Worm (Caenorhabditis elegans) whole organism, L1 larva: ENCODE data around the gene VF13D12L.3.

Source experiments
- C16A3.4 ChIP-seq: fragments of 150-350 bp; optimal IDR thresholded peaks from 2 replicates; lab custom pipeline; 2014; ENCODE audit warnings: missing biosample characterization, missing genetic modification characterization
- C34B4.2 ChIP-seq: sonication (generic microtip); optimal IDR thresholded peaks from 2 replicates; lab custom pipeline; 2017; ENCODE audit warnings: mild to moderate bottlenecking, missing genetic modification characterization, missing compliant biosample characterization
- F16B12.6 ChIP-seq: fragments of 150-350 bp; optimal IDR thresholded peaks from 2 replicates; lab custom pipeline; 2014; ENCODE audit warnings: missing biosample characterization, missing genetic modification characterization
- aha-1 ChIP-seq: fragments of 150-350 bp; optimal IDR thresholded peaks from 2 replicates; lab custom pipeline; 2014; ENCODE audit warnings: missing biosample characterization, missing genetic modification characterization
- aly-2 ChIP-seq: fragments of 150-350 bp; optimal IDR thresholded peaks from 2 replicates; lab custom pipeline; 2014; ENCODE audit warnings: missing biosample characterization, missing genetic modification characterization
- ama-1 ChIP-seq: fragments of 150-350 bp; optimal IDR thresholded peaks from 2 replicates; lab custom pipeline; 2014
- ceh-8 ChIP-seq: fragments of 200-800 bp; sonication (Bioruptor generic); optimal IDR thresholded peaks from 2 replicates; lab custom pipeline; 2018; ENCODE audit warnings: mild to moderate bottlenecking, missing genetic modification characterization, moderate library complexity, missing compliant biosample characterization
- ceh-82 ChIP-seq, 3 experiments: fragments of 150-350 bp in 1 of 3; sonication (generic microtip) in 2 of 3; optimal IDR thresholded peaks; 2 replicates each; lab custom pipeline; 2014 to 2017; ENCODE audit warnings: missing biosample characterization in 3 of 3, missing genetic modification characterization in 3 of 3
- ceh-88 ChIP-seq: fragments of 200-800 bp; sonication (Bioruptor generic); IDR thresholded peaks from 2 replicates; pipeline ENCODE4 v1.3.6; 2022; ENCODE audit warnings: missing genetic modification characterization, missing compliant biosample characterization
- efl-1 ChIP-seq, 4 experiments: fragments of 150-350 bp; optimal IDR thresholded peaks in 3 of 4; peaks in 1 of 4; 1 replicate in 1 of 4; 2 replicates in 3 of 4; lab custom pipeline; 2014; ENCODE audit warnings: missing biosample characterization in 2 of 4, missing genetic modification characterization in 2 of 4, missing genetic modification reagents in 2 of 4
- egl-13 ChIP-seq: sonication (generic microtip); optimal IDR thresholded peaks from 2 replicates; lab custom pipeline; 2016; ENCODE audit warnings: missing genotype, missing genetic modification reagents, missing genetic modification characterization, missing compliant biosample characterization
- elt-2 ChIP-seq: sonication (generic microtip); optimal IDR thresholded peaks from 2 replicates; lab custom pipeline; 2016; ENCODE audit warnings: missing genetic modification characterization, mild to moderate bottlenecking, inconsistent platforms, missing compliant biosample characterization, missing genetic modification reagents
- elt-3 ChIP-seq, 6 experiments: fragments of 150-350 bp in 1 of 6; sonication (generic microtip); optimal IDR thresholded peaks; 2 replicates each; lab custom pipeline; 2017 to 2018; ENCODE audit warnings: missing biosample characterization in 6 of 6, missing genetic modification characterization in 6 of 6, inconsistent platforms in 1 of 6
- fkh-10 ChIP-seq: sonication (generic microtip); optimal IDR thresholded peaks from 2 replicates; lab custom pipeline; 2017; ENCODE audit warnings: missing biosample characterization, missing genetic modification reagents, missing genetic modification characterization
- fkh-4 ChIP-seq: sonication (generic microtip); optimal IDR thresholded peaks from 2 replicates; lab custom pipeline; 2016; ENCODE audit warnings: missing compliant biosample characterization, missing genetic modification characterization, borderline replicate concordance
- grh-1 ChIP-seq: fragments of 200-800 bp; sonication (Bioruptor generic); IDR thresholded peaks from 2 replicates; pipeline ENCODE4 v1.3.6; 2022; ENCODE audit warnings: missing genetic modification reagents, missing genetic modification characterization, missing compliant biosample characterization
- hlh-17 ChIP-seq: fragments of 200-800 bp; sonication (Bioruptor generic); optimal IDR thresholded peaks from 2 replicates; lab custom pipeline; 2018; ENCODE audit warnings: missing genetic modification characterization, mild to moderate bottlenecking, missing compliant biosample characterization, moderate library complexity, borderline replicate concordance
- irx-1 ChIP-seq: sonication (generic microtip); optimal IDR thresholded peaks from 2 replicates; lab custom pipeline; 2016; ENCODE audit warnings: missing genetic modification characterization, missing compliant biosample characterization
- isw-1 ChIP-seq: fragments of 200-800 bp; sonication (Bioruptor generic); IDR thresholded peaks from 2 replicates; pipeline ENCODE4 v1.3.6; 2022; ENCODE audit warnings: missing genetic modification characterization, missing compliant biosample characterization
- lin-13 ChIP-seq: fragments of 150-350 bp; optimal IDR thresholded peaks from 2 replicates; lab custom pipeline; 2014; ENCODE audit warnings: missing biosample characterization, missing genetic modification reagents, missing genetic modification characterization
- lin-14 ChIP-seq: fragments of 200-800 bp; sonication (Bioruptor generic); optimal IDR thresholded peaks from 2 replicates; lab custom pipeline; 2018; ENCODE audit warnings: mild to moderate bottlenecking, missing genetic modification characterization, moderate library complexity, missing compliant biosample characterization
- lin-35 ChIP-seq, 2 experiments: fragments of 150-350 bp; optimal IDR thresholded peaks; 2 replicates each; lab custom pipeline; 2014; ENCODE audit warnings: missing biosample characterization in 2 of 2, missing genetic modification characterization in 2 of 2, missing genetic modification reagents in 2 of 2
- lir-3 ChIP-seq: sonication (generic microtip); optimal IDR thresholded peaks from 2 replicates; lab custom pipeline; 2016; ENCODE audit warnings: mild to moderate bottlenecking, missing genetic modification characterization, moderate library complexity, missing compliant biosample characterization; ENCODE audit not compliant: poor library complexity
- lsy-2 ChIP-seq, 2 experiments: fragments of 150-350 bp; optimal IDR thresholded peaks; 2 replicates each; lab custom pipeline; 2014; ENCODE audit warnings: missing biosample characterization in 2 of 2, missing genetic modification characterization in 2 of 2
- mab-9 ChIP-seq: fragments of 200-800 bp; sonication (Bioruptor generic); IDR thresholded peaks from 2 replicates; pipeline ENCODE4 v1.3.6; 2022; ENCODE audit warnings: missing genetic modification reagents, missing genetic modification characterization, missing compliant biosample characterization
- mdl-1 ChIP-seq, 2 experiments: fragments of 150-350 bp; optimal IDR thresholded peaks; 2 replicates each; lab custom pipeline; 2014 to 2017; ENCODE audit warnings: missing biosample characterization in 2 of 2, missing genetic modification characterization in 2 of 2, inconsistent platforms in 1 of 2
- mef-2 ChIP-seq: fragments of 150-350 bp; optimal IDR thresholded peaks from 2 replicates; lab custom pipeline; 2014; ENCODE audit warnings: missing biosample characterization, missing genetic modification characterization
- mep-1 ChIP-seq: fragments of 150-350 bp; optimal IDR thresholded peaks from 2 replicates; lab custom pipeline; 2014; ENCODE audit warnings: missing biosample characterization, missing genetic modification characterization
- nhr-19 ChIP-seq: fragments of 200-800 bp; sonication (Bioruptor generic); conservative IDR thresholded peaks from 2 replicates; pipeline ENCODE4 v1.3.6; 2022; ENCODE audit warnings: missing genetic modification characterization, missing compliant biosample characterization
- nhr-20 ChIP-seq: sonication (generic microtip); optimal IDR thresholded peaks from 2 replicates; lab custom pipeline; 2016; ENCODE audit warnings: mild to moderate bottlenecking, missing genetic modification characterization, missing compliant biosample characterization
- nhr-71 ChIP-seq: sonication (generic microtip); optimal IDR thresholded peaks from 2 replicates; lab custom pipeline; 2016; ENCODE audit warnings: mild to moderate bottlenecking, missing genetic modification characterization, moderate library complexity, missing compliant biosample characterization
- nhr-77 ChIP-seq: fragments of 150-350 bp; optimal IDR thresholded peaks from 2 replicates; lab custom pipeline; 2014; ENCODE audit warnings: missing biosample characterization, missing genetic modification characterization
- nhr-85 ChIP-seq: sonication (generic microtip); peaks from one replicate; lab custom pipeline; 2016; ENCODE audit warnings: missing genetic modification characterization, inconsistent platforms, missing compliant biosample characterization
- nhr-90 ChIP-seq: sonication (generic microtip); optimal IDR thresholded peaks from 2 replicates; lab custom pipeline; 2016; ENCODE audit warnings: mild to moderate bottlenecking, missing genetic modification characterization, missing compliant biosample characterization; ENCODE audit not compliant: poor library complexity
- pax-3 ChIP-seq: fragments of 200-800 bp; sonication (Bioruptor generic); optimal IDR thresholded peaks from 2 replicates; lab custom pipeline; 2018; ENCODE audit warnings: mild to moderate bottlenecking, missing genetic modification characterization, moderate library complexity, missing compliant biosample characterization
- skn-1 ChIP-seq: fragments of 150-350 bp; optimal IDR thresholded peaks from 2 replicates; lab custom pipeline; 2014; ENCODE audit warnings: missing biosample characterization, missing genetic modification characterization
- snpc-4 ChIP-seq: fragments of 150-350 bp; optimal IDR thresholded peaks from 2 replicates; lab custom pipeline; 2014; ENCODE audit warnings: missing biosample characterization, missing genetic modification characterization
- snu-23 ChIP-seq: sonication (generic microtip); optimal IDR thresholded peaks from 2 replicates; lab custom pipeline; 2016; ENCODE audit warnings: missing genetic modification characterization, missing compliant biosample characterization
- sox-4 ChIP-seq: sonication (generic microtip); optimal IDR thresholded peaks from 2 replicates; lab custom pipeline; 2016; ENCODE audit warnings: missing genetic modification characterization, missing compliant biosample characterization
- sup-37 ChIP-seq: fragments of 200-800 bp; sonication (Bioruptor generic); optimal IDR thresholded peaks from 2 replicates; lab custom pipeline; 2018; ENCODE audit warnings: mild to moderate bottlenecking, missing genetic modification characterization, missing compliant biosample characterization
- swsn-7 ChIP-seq: sonication (generic microtip); optimal IDR thresholded peaks from 2 replicates; lab custom pipeline; 2016; ENCODE audit warnings: missing genetic modification characterization, missing compliant biosample characterization
- tbx-2 ChIP-seq: sonication (generic microtip); optimal IDR thresholded peaks from 2 replicates; lab custom pipeline; 2016; ENCODE audit warnings: missing genetic modification characterization, missing compliant biosample characterization
- unc-62 ChIP-seq: fragments of 150-350 bp; optimal IDR thresholded peaks from 2 replicates; lab custom pipeline; 2014; ENCODE audit warnings: missing biosample characterization, missing genetic modification reagents, missing genetic modification characterization
- unc-86 ChIP-seq: sonication (generic microtip); optimal IDR thresholded peaks from 2 replicates; lab custom pipeline; 2016; ENCODE audit warnings: missing genetic modification characterization, missing compliant biosample characterization
- xbp-1 ChIP-seq: sonication (generic microtip); optimal IDR thresholded peaks from 2 replicates; lab custom pipeline; 2016; ENCODE audit warnings: missing genetic modification characterization, missing compliant biosample characterization
- ztf-11 ChIP-seq, 2 experiments: sonication (generic microtip); optimal IDR thresholded peaks; 2 replicates each; lab custom pipeline; 2016 to 2017; ENCODE audit warnings: missing genetic modification characterization in 2 of 2, missing biosample characterization in 1 of 2, missing compliant biosample characterization in 1 of 2
- ztf-4 ChIP-seq: fragments of 150-350 bp; optimal IDR thresholded peaks from 2 replicates; lab custom pipeline; 2014; ENCODE audit warnings: missing biosample characterization, missing genetic modification characterization

VF13D12L.3 gene

DNA sequence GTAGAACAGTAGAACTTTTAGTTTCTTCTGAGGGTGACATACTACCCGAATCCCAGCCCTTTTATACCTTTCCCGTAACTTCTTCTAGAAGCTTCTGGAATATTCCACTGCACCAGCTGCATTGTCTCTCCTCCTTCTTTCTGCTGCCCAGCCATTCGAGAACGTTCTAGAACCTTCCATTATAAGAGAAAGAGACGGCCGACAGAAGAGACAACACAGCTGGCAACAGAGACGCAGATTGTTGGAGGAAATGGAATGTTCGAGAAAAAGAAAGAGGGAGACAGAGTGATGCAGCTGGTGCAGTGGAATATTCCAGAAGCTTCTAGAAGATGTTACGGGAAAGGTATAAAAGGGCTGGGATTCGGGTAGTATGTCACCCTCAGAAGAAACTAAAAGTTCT lies 53.5 kb downstream of the VF13D12L.3 start, which contains the start of the genes F44E5.4 and F44E5.5 (continued):
- TF ChIP-seq mab-9 (GFP tag; lab: Robert Waterston, UW) = peak; percentile 100
- peak; percentile 65 to 81 (median 69) for TF ChIP-seq ceh-82 (tag; optimal IDR thresholded peaks at IDR 0.05; lab: Kevin White, UChicago)
- TF ChIP-seq nhr-71 (tag; lab: Kevin White, UChicago) = peak; percentile 97
- peak; percentile 86 for TF ChIP-seq C34B4.2
- peak; percentile 92 for TF ChIP-seq egl-13 (tag; lab: Kevin White, UChicago)
- peak in 1 of 2 experiments; percentile 61 for TF ChIP-seq mdl-1 (tag; optimal IDR thresholded peaks at IDR 0.05; lab: Kevin White, UChicago)
- peak in 1 of 2 experiments; percentile 78 for TF ChIP-seq ztf-11 (tag; optimal IDR thresholded peaks at IDR 0.05; lab: Kevin White, UChicago)
- peak; percentile 62 for TF ChIP-seq mep-1 (tag; lab: Kevin White, UChicago)
- peak; percentile 91 for TF ChIP-seq hlh-17 (GFP tag; lab: Kevin White, UChicago)
- peak; percentile 89 for TF ChIP-seq nhr-20 (tag; lab: Kevin White, UChicago)
- peak; percentile 96 for TF ChIP-seq nhr-19 (GFP tag; lab: Robert Waterston, UW)
- TF ChIP-seq lir-3 (tag; lab: Kevin White, UChicago) = peak; percentile 64
- peak; percentile 61 for TF ChIP-seq fkh-10 (GFP tag; lab: Kevin White, UChicago)
- TF ChIP-seq grh-1 (GFP tag; lab: Robert Waterston, UW) = peak; percentile 94
- TF ChIP-seq lin-14 (GFP tag; lab: Kevin White, UChicago) = peak; percentile 94

DNA sequence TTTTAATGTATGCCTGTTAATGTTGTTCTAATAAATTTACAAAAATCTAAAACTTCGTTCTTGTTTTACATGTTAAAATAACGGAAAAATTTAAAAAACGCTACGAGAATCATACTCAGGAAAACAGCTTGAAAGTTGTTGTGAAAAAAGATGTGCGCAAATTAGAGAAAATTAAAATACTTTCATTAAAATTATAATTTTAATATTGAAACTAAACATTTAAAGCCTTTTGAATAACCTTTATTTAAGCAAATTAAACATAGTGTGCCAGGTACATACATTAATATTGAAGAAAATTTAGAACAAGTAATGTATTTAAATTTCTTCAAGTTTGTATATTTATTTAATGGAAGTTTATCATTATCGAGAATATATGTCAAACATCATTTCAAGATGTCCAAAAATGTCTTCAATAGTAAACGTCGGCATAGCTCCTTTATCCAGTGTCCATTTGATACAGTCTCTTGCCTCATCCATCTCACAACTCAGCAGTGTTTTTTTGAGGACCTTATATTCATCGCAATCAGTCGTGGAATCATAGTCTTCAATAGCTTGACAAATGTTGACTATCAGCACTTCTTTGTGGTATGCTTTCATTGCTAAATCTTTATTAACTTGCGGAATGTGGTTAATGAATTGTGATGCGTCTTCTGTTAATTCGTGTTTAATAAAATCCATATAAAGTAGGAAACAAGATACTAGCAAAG lies 56.1 kb downstream of the VF13D12L.3 start:
- TF ChIP-seq sup-37 (GFP tag; lab: Kevin White, UChicago) (no peak), F16B12.6 (tag; lab: Kevin White, UChicago) (peak; percentile 10), pax-3 (tag; lab: Kevin White, UChicago) (peak; percentile 31), nhr-85 (peak; percentile 43), aha-1 (tag; lab: Kevin White, UChicago) (peak; percentile 27), aly-2 (peak; percentile 98), unc-62 (GFP tag; lab: Kevin White, UChicago) (no peak), skn-1 (tag; lab: Kevin White, UChicago) (peak; percentile 96), swsn-7 (tag; lab: Kevin White, UChicago) (peak; percentile 31), fkh-4 (tag; lab: Kevin White, UChicago) (no peak), ztf-11 (tag; optimal IDR thresholded peaks at IDR 0.05; lab: Kevin White, UChicago) (no peak), lsy-2 (tag; optimal IDR thresholded peaks at IDR 0.05; lab: Kevin White, UChicago) (peak in 1 of 2 experiments; percentile 89), nhr-90 (tag; lab: Kevin White, UChicago) (peak; percentile 26), nhr-19 (GFP tag; lab: Robert Waterston, UW) (peak; percentile 41), mab-9 (GFP tag; lab: Robert Waterston, UW) (peak; percentile 68), mep-1 (tag; lab: Kevin White, UChicago) (peak; percentile 95), mdl-1 (tag; optimal IDR thresholded peaks at IDR 0.05; lab: Kevin White, UChicago) (no peak), nhr-71 (tag; lab: Kevin White, UChicago) (peak; percentile 66), C16A3.4 (tag; lab: Kevin White, UChicago) (peak; percentile 19), ama-1 (lab: Kevin White, UChicago) (peak; percentile 98), snu-23 (GFP tag; lab: Kevin White, UChicago) (peak; percentile 55), isw-1 (GFP tag; lab: Robert Waterston, UW) (peak; percentile 14; the same call in 1 of the 2 replicates), elt-2 (tag; lab: Kevin White, UChicago) (peak; percentile 8), lin-35 (GFP tag; optimal IDR thresholded peaks at IDR 0.05; lab: Kevin White, UChicago) (peak; percentile 2 to 53), lin-14 (GFP tag; lab: Kevin White, UChicago) (no peak), tbx-2 (tag; lab: Kevin White, UChicago) (no peak), efl-1 (optimal IDR thresholded peaks at IDR 0.05; lab: Kevin White, UChicago) (no peak), efl-1 (GFP tag; optimal IDR thresholded peaks at IDR 0.05 in 1 of 2; lab: Kevin White, UChicago) (peak in 1 of 2 experiments; percentile 42), ceh-8 (GFP tag; lab: Kevin White, UChicago) (peak; percentile 23), ceh-88 (GFP tag; lab: Robert Waterston, UW) (peak; percentile 52; the same call in 1 of the 2 replicates), mef-2 (tag; lab: Kevin White, UChicago) (peak; percentile 56), nhr-77 (tag; lab: Kevin White, UChicago) (no peak), elt-3 (tag; optimal IDR thresholded peaks at IDR 0.05; lab: Kevin White, UChicago) (peak in 1 of 6 experiments; percentile 65), egl-13 (tag; lab: Kevin White, UChicago) (peak; percentile 41), lin-13 (GFP tag; lab: Kevin White, UChicago) (peak; percentile 44), ztf-4 (peak; percentile 91), unc-86 (tag; lab: Kevin White, UChicago) (peak; percentile 21), snpc-4 (peak; percentile 63), irx-1 (tag; lab: Kevin White, UChicago) (peak; percentile 15), xbp-1 (no peak), sox-4 (tag; lab: Kevin White, UChicago) (no peak)
